Fruit fly (Drosophila melanogaster): ENCODE measurements around the gene CG14259.

CG14259 gene

dm6 chr3R:27135692-27136641 lies 41.6 kb downstream of the CG14259 start (continued):
- TF ChIP-seq Sox100B (GFP tag; optimal IDR thresholded peaks at IDR 0.05) (peak; percentile 71), z (GFP tag; IDR thresholded peaks at IDR 0.05) (no peak), zf30C (GFP tag; optimal IDR thresholded peaks at IDR 0.05) (no peak), CG7987 (GFP tag; optimal IDR thresholded peaks at IDR 0.05) (peak; percentile 80), NFAT (GFP tag; IDR thresholded peaks at IDR 0.05) (no peak), mirr (GFP tag; optimal IDR thresholded peaks at IDR 0.05) (peak; percentile 4), da (GFP tag; optimal IDR thresholded peaks at IDR 0.05) (no peak), CG13287 (GFP tag; IDR thresholded peaks at IDR 0.05; ENCODE audit: partially characterized antibody) (no peak), CG30020 (tag; optimal IDR thresholded peaks at IDR 0.05) (no peak), cwo (GFP tag; optimal IDR thresholded peaks at IDR 0.05) (peak; percentile 27), HLH3B (GFP tag; IDR thresholded peaks at IDR 0.05) (peak; percentile 54; the same call in 1 of the 2 replicates), CG3838 (GFP tag; optimal IDR thresholded peaks at IDR 0.05) (peak; percentile 54), E2f2 (GFP tag; IDR thresholded peaks at IDR 0.05) (peak; percentile 43; the same call in 1 of the 2 replicates), Ada2b (GFP tag; IDR thresholded peaks at IDR 0.05) (peak; percentile 45; the same call in 1 of the 2 replicates), E2f1 (GFP tag; IDR thresholded peaks at IDR 0.05) (peak; percentile 53; the same call in 1 of the 2 replicates), sima (GFP tag; optimal IDR thresholded peaks at IDR 0.05) (peak; percentile 4), gt (GFP tag; IDR thresholded peaks at IDR 0.05) (no peak), Deaf1 (tag; optimal IDR thresholded peaks at IDR 0.05) (no peak), ab (GFP tag; optimal IDR thresholded peaks at IDR 0.05) (no peak), jigr1 (GFP tag; IDR thresholded peaks at IDR 0.05) (no peak), Kr (GFP tag; optimal IDR thresholded peaks at IDR 0.05) (peak; percentile 91), CG1233 (GFP tag; optimal IDR thresholded peaks at IDR 0.05) (peak; percentile 88), slbo (GFP tag; IDR thresholded peaks at IDR 0.05) (no peak), Hand (GFP tag; optimal IDR thresholded peaks at IDR 0.05) (no peak), stwl (tag; optimal IDR thresholded peaks at IDR 0.05) (peak; percentile 38), lab (GFP tag; optimal IDR thresholded peaks at IDR 0.05) (peak; percentile 82), Dp (GFP tag; optimal IDR thresholded peaks at IDR 0.05) (no peak), CG10147 (GFP tag; optimal IDR thresholded peaks at IDR 0.05) (no peak), CG8388 (GFP tag; optimal IDR thresholded peaks at IDR 0.05) (peak; percentile 28), aop (GFP tag; IDR thresholded peaks at IDR 0.05) (no peak), CG15073 (GFP tag; optimal IDR thresholded peaks at IDR 0.05) (no peak), p53 (GFP tag; optimal IDR thresholded peaks at IDR 0.05) (peak; percentile 64), fu2 (GFP tag; optimal IDR thresholded peaks at IDR 0.05) (no peak), cg (GFP tag; optimal IDR thresholded peaks at IDR 0.05) (no peak), dpn (GFP tag; optimal IDR thresholded peaks at IDR 0.05) (peak in 1 of 2 experiments; percentile 54), disco-r (GFP tag; optimal IDR thresholded peaks at IDR 0.05) (peak; percentile 9), ssp (GFP tag; IDR thresholded peaks at IDR 0.05) (0 out of 2 replicates have a peak, but pooled peaks have one; percentile 20), Rfx (GFP tag; IDR thresholded peaks at IDR 0.05) (peak; percentile 47; the same call in 1 of the 2 replicates), lola (GFP tag; optimal IDR thresholded peaks at IDR 0.05) (peak in 1 of 3 experiments; percentile 72), pnt (GFP tag; optimal IDR thresholded peaks at IDR 0.05) (peak; percentile 59), CG14965 (GFP tag; optimal IDR thresholded peaks at IDR 0.05; ENCODE audit: borderline replicate concordance) (peak; percentile 63), ato (GFP tag; IDR thresholded peaks at IDR 0.05; ENCODE audit: partially characterized antibody) (no peak), CG17359 (tag; optimal IDR thresholded peaks at IDR 0.05) (peak; percentile 74), CG12236 (GFP tag; optimal IDR thresholded peaks at IDR 0.05) (peak; percentile 88), YL-1 (GFP tag; optimal IDR thresholded peaks at IDR 0.05) (peak; percentile 62), slou (GFP tag; optimal IDR thresholded peaks at IDR 0.05) (peak; percentile 35), CG15269 (tag; optimal IDR thresholded peaks at IDR 0.05) (peak; percentile 46), CG17186 (GFP tag; optimal IDR thresholded peaks at IDR 0.05) (peak; percentile 66)
